Worm (Caenorhabditis elegans) whole organism, mixed stage, embryonic: ENCODE results near the gene B0252.5.

ENCODE experiments used
- M03D4.4 ChIP-seq: sonication (generic microtip); optimal IDR thresholded peaks from 2 replicates; lab custom pipeline; 2017; ENCODE audit warnings: mild to moderate bottlenecking, missing genetic modification characterization, missing compliant biosample characterization
- bed-3 ChIP-seq: fragments of 200-800 bp; sonication (Bioruptor generic); optimal IDR thresholded peaks from 3 replicates; lab custom pipeline; 2018; ENCODE audit warnings: mild to moderate bottlenecking, missing genetic modification characterization, moderate library complexity, missing compliant biosample characterization
- blmp-1 ChIP-seq: fragments of 150-350 bp; optimal IDR thresholded peaks from 2 replicates; lab custom pipeline; 2014; ENCODE audit warnings: missing biosample characterization, missing genetic modification characterization
- ceh-39 ChIP-seq: fragments of 150-350 bp; optimal IDR thresholded peaks from 2 replicates; lab custom pipeline; 2014; ENCODE audit warnings: missing biosample characterization, missing genetic modification characterization
- ceh-43 ChIP-seq: fragments of 200-800 bp; sonication (Bioruptor generic); optimal IDR thresholded peaks from 2 replicates; lab custom pipeline; 2018; ENCODE audit warnings: mild to moderate bottlenecking, missing genetic modification characterization, moderate library complexity, missing compliant biosample characterization
- ceh-83 ChIP-seq: fragments of 200-800 bp; sonication (Bioruptor generic); optimal IDR thresholded peaks from 2 replicates; lab custom pipeline; 2018; ENCODE audit warnings: mild to moderate bottlenecking, missing genetic modification characterization, missing compliant biosample characterization
- ces-1 ChIP-seq: fragments of 150-350 bp; optimal IDR thresholded peaks from 2 replicates; lab custom pipeline; 2014; ENCODE audit warnings: missing biosample characterization, missing genetic modification reagents, missing genetic modification characterization
- cnd-1 ChIP-seq: fragments of 200-800 bp; sonication (Bioruptor generic); optimal IDR thresholded peaks from 2 replicates; lab custom pipeline; 2018; ENCODE audit warnings: mild to moderate bottlenecking, missing genetic modification characterization, missing compliant biosample characterization
- drap-1 ChIP-seq: fragments of 200-800 bp; sonication (Bioruptor generic); optimal IDR thresholded peaks from 3 replicates; lab custom pipeline; 2018; ENCODE audit warnings: mild to moderate bottlenecking, missing genetic modification characterization, missing compliant biosample characterization
- elt-1 ChIP-seq: sonication (generic microtip); optimal IDR thresholded peaks from 2 replicates; lab custom pipeline; 2017; ENCODE audit warnings: missing genetic modification characterization, mild to moderate bottlenecking, missing compliant biosample characterization, antibody characterized with exemption, moderate library complexity, borderline replicate concordance; ENCODE audit not compliant: insufficient read depth
- elt-3 ChIP-seq: fragments of 150-350 bp; optimal IDR thresholded peaks from 2 replicates; lab custom pipeline; 2014; ENCODE audit warnings: missing biosample characterization, missing genetic modification characterization
- flh-1 ChIP-seq: fragments of 200-800 bp; sonication (Bioruptor generic); optimal IDR thresholded peaks from 2 replicates; lab custom pipeline; 2018; ENCODE audit warnings: mild to moderate bottlenecking, missing genetic modification characterization, moderate library complexity, missing compliant biosample characterization
- ham-2 ChIP-seq: fragments of 200-800 bp; sonication (Bioruptor generic); optimal IDR thresholded peaks from 2 replicates; lab custom pipeline; 2018; ENCODE audit warnings: mild to moderate bottlenecking, missing genetic modification characterization, missing compliant biosample characterization
- hlh-1 ChIP-seq: fragments of 150-350 bp; optimal IDR thresholded peaks from 2 replicates; lab custom pipeline; 2014; ENCODE audit warnings: missing biosample characterization, missing genetic modification reagents, missing genetic modification characterization
- lin-13 ChIP-seq: fragments of 150-350 bp; optimal IDR thresholded peaks from 2 replicates; lab custom pipeline; 2014; ENCODE audit warnings: missing biosample characterization, missing genetic modification characterization
- lin-32 ChIP-seq: fragments of 200-800 bp; sonication (Bioruptor generic); optimal IDR thresholded peaks from 2 replicates; lab custom pipeline; 2018; ENCODE audit warnings: mild to moderate bottlenecking, missing genetic modification characterization, missing compliant biosample characterization
- lsy-2 ChIP-seq: fragments of 150-350 bp; optimal IDR thresholded peaks from 2 replicates; lab custom pipeline; 2014; ENCODE audit warnings: missing biosample characterization, missing genetic modification characterization
- mab-5 ChIP-seq: fragments of 150-350 bp; optimal IDR thresholded peaks from 2 replicates; lab custom pipeline; 2014; ENCODE audit warnings: missing biosample characterization, missing genetic modification characterization
- mep-1 ChIP-seq: fragments of 150-350 bp; optimal IDR thresholded peaks from 2 replicates; lab custom pipeline; 2017; ENCODE audit warnings: missing biosample characterization, missing genetic modification reagents, missing genetic modification characterization, inconsistent platforms
- mls-2 ChIP-seq: sonication (generic microtip); optimal IDR thresholded peaks from 2 replicates; lab custom pipeline; 2016; ENCODE audit warnings: mild to moderate bottlenecking, missing genetic modification characterization, moderate library complexity, missing compliant biosample characterization
- nhr-12 ChIP-seq: fragments of 150-350 bp; optimal IDR thresholded peaks from 2 replicates; lab custom pipeline; 2014; ENCODE audit warnings: missing biosample characterization, missing genetic modification characterization
- nhr-2 ChIP-seq: fragments of 150-350 bp; optimal IDR thresholded peaks from 2 replicates; lab custom pipeline; 2014; ENCODE audit warnings: missing biosample characterization, missing genetic modification characterization
- nhr-237 ChIP-seq: fragments of 150-350 bp; optimal IDR thresholded peaks from 2 replicates; lab custom pipeline; 2014; ENCODE audit warnings: missing biosample characterization, missing genetic modification characterization
- nhr-28 ChIP-seq: fragments of 150-350 bp; optimal IDR thresholded peaks from 2 replicates; lab custom pipeline; 2014; ENCODE audit warnings: missing biosample characterization, missing genetic modification characterization
- nhr-76 ChIP-seq: sonication (generic microtip); optimal IDR thresholded peaks from 2 replicates; lab custom pipeline; 2017; ENCODE audit warnings: missing biosample characterization, missing genetic modification characterization
- pha-4 ChIP-seq: fragments of 150-350 bp; optimal IDR thresholded peaks from 2 replicates; lab custom pipeline; 2018; ENCODE audit warnings: missing biosample characterization, missing genetic modification reagents, missing genetic modification characterization
- sem-2 ChIP-seq: fragments of 200-800 bp; sonication (Bioruptor generic); optimal IDR thresholded peaks from 2 replicates; lab custom pipeline; 2018; ENCODE audit warnings: mild to moderate bottlenecking, missing genetic modification characterization, missing compliant biosample characterization
- snpc-4 ChIP-seq: fragments of 150-350 bp; optimal IDR thresholded peaks from 2 replicates; lab custom pipeline; 2014; ENCODE audit warnings: missing biosample characterization, missing genetic modification characterization
- sptf-1 ChIP-seq: sonication (generic microtip); optimal IDR thresholded peaks from 2 replicates; lab custom pipeline; 2017; ENCODE audit warnings: mild to moderate bottlenecking, missing genetic modification characterization, moderate library complexity, missing compliant biosample characterization
- tbx-8 ChIP-seq: fragments of 200-800 bp; sonication (Bioruptor generic); optimal IDR thresholded peaks from 2 replicates; lab custom pipeline; 2018; ENCODE audit warnings: mild to moderate bottlenecking, missing genetic modification characterization, moderate library complexity, missing compliant biosample characterization
- unc-120 ChIP-seq: sonication (generic microtip); optimal IDR thresholded peaks from 2 replicates; lab custom pipeline; 2017; ENCODE audit warnings: missing genetic modification characterization, missing compliant biosample characterization; ENCODE audit not compliant: poor library complexity, severe bottlenecking
- unc-39 ChIP-seq: fragments of 150-350 bp; optimal IDR thresholded peaks from 2 replicates; lab custom pipeline; 2014; ENCODE audit warnings: missing biosample characterization, missing genetic modification characterization
- unc-62 ChIP-seq: fragments of 150-350 bp; optimal IDR thresholded peaks from 2 replicates; lab custom pipeline; 2014; ENCODE audit warnings: missing biosample characterization, missing genetic modification reagents, missing genetic modification characterization
- zip-8 ChIP-seq: fragments of 150-350 bp; optimal IDR thresholded peaks from 2 replicates; lab custom pipeline; 2014; ENCODE audit warnings: missing biosample characterization, missing genetic modification characterization
- ztf-11 ChIP-seq: fragments of 150-350 bp; optimal IDR thresholded peaks from 2 replicates; lab custom pipeline; 2014; ENCODE audit warnings: missing biosample characterization, missing genetic modification characterization

Gene B0252.5

ce11 chrII:6958136-6958535 is 39.5 kb upstream of the B0252.5 start:
- no peak for TF ChIP-seq pha-4 (tag; lab: Kevin White, UChicago)
- TF ChIP-seq tbx-8 (GFP tag; lab: Kevin White, UChicago), result no peak
- TF ChIP-seq lin-13 (tag; lab: Kevin White, UChicago), result no peak

ce11 chrII:6955084-6955697 is 36.5 kb upstream of the B0252.5 start:
- TF ChIP-seq tbx-8 (GFP tag; lab: Kevin White, UChicago) (no peak), lin-13 (tag; lab: Kevin White, UChicago) (no peak), pha-4 (tag; lab: Kevin White, UChicago) (no peak), elt-1 (tag; lab: Kevin White, UChicago) (no peak), mep-1 (tag; lab: Kevin White, UChicago) (no peak), ceh-39 (tag; lab: Kevin White, UChicago) (no peak), ceh-43 (GFP tag; lab: Kevin White, UChicago) (no peak), flh-1 (GFP tag; lab: Kevin White, UChicago) (no peak), unc-120 (tag; lab: Kevin White, UChicago) (no peak), nhr-28 (tag; lab: Kevin White, UChicago) (no peak)

- TF ChIP-seq flh-1 (GFP tag; lab: Kevin White, UChicago) (no peak), drap-1 (peak; percentile 66), lsy-2 (tag; lab: Kevin White, UChicago) (peak; percentile 90), tbx-8 (GFP tag; lab: Kevin White, UChicago) (no peak), mep-1 (tag; lab: Kevin White, UChicago) (peak; percentile 91), ztf-11 (tag; lab: Kevin White, UChicago) (peak; percentile 31), ceh-43 (GFP tag; lab: Kevin White, UChicago) (no peak), ceh-83 (GFP tag; lab: Kevin White, UChicago) (peak; percentile 34), nhr-28 (tag; lab: Kevin White, UChicago) (peak; percentile 26), unc-62 (peak; percentile 90), mab-5 (peak; percentile 87), snpc-4 (tag; lab: Kevin White, UChicago) (no peak), nhr-2 (tag; lab: Kevin White, UChicago) (peak; percentile 44), sptf-1 (peak; percentile 66), bed-3 (GFP tag; lab: Kevin White, UChicago) (no peak), unc-120 (tag; lab: Kevin White, UChicago) (peak; percentile 86), sem-2 (GFP tag; lab: Kevin White, UChicago) (peak; percentile 6), blmp-1 (tag; lab: Kevin White, UChicago) (no peak), pha-4 (tag; lab: Kevin White, UChicago) (peak; percentile 94), nhr-76 (no peak), ces-1 (GFP tag; lab: Kevin White, UChicago) (peak; percentile 92), elt-3 (tag; lab: Kevin White, UChicago) (no peak), M03D4.4 (tag; lab: Kevin White, UChicago) (peak; percentile 4), zip-8 (tag; lab: Kevin White, UChicago) (no peak), lin-32 (no peak), nhr-12 (tag; lab: Kevin White, UChicago) (peak; percentile 21), unc-39 (tag; lab: Kevin White, UChicago) (no peak), ham-2 (no peak), lin-13 (tag; lab: Kevin White, UChicago) (peak; percentile 37), ceh-39 (tag; lab: Kevin White, UChicago) (peak; percentile 95), nhr-237 (tag; lab: Kevin White, UChicago) (peak; percentile 93), mls-2 (peak; percentile 61), cnd-1 (tag; lab: Kevin White, UChicago) (peak; percentile 59), elt-1 (tag; lab: Kevin White, UChicago) (no peak), hlh-1 (tag; lab: Kevin White, UChicago) (peak; percentile 77)
These were observed 32.6 kb upstream of the B0252.5 start, which contains the start of the genes malt-1 and ceh-38 for ce11 chrII:6951250-6951806. malt-1 (minus strand) TSS chrII:6951300. ceh-38 (plus strand) TSS chrII:6951526.
